Fruit fly (Drosophila melanogaster): Measurements from ENCODE around the gene Rpt3.

The Rpt3 gene

dm6 chrX:11136587-11137512, 11.9 kb downstream of the Rpt3 start, which contains the start of gene Klp10A:
Gene Klp10A, minus strand, starts transcription at chrX:11137118.
- peak; percentile 39 for TF ChIP-seq Met (GFP tag; optimal IDR thresholded peaks at IDR 0.05)
- TF ChIP-seq CG6854 (GFP tag; optimal IDR thresholded peaks at IDR 0.05) = no peak
- TF ChIP-seq fd59A (GFP tag; optimal IDR thresholded peaks at IDR 0.05) = no peak
- TF ChIP-seq CG34406 (GFP tag; optimal IDR thresholded peaks at IDR 0.05) = no peak
- no peak for TF ChIP-seq CG4318 (GFP tag; optimal IDR thresholded peaks at IDR 0.05)
- TF ChIP-seq CG8632 (GFP tag; optimal IDR thresholded peaks at IDR 0.05) = no peak
- TF ChIP-seq CG10631 (GFP tag; optimal IDR thresholded peaks at IDR 0.05) = peak; percentile 36
- TF ChIP-seq Hr38 (GFP tag; optimal IDR thresholded peaks at IDR 0.05) = no peak
- TF ChIP-seq Gug (GFP tag; IDR thresholded peaks at IDR 0.05) = no peak
- no peak for TF ChIP-seq eg (GFP tag; IDR thresholded peaks at IDR 0.05)
- TF ChIP-seq Hr39 (GFP tag; optimal IDR thresholded peaks at IDR 0.05) = peak; percentile 1
- peak; percentile 76 for TF ChIP-seq svp (GFP tag)
- TF ChIP-seq spab (GFP tag; optimal IDR thresholded peaks at IDR 0.05) = no peak
- peak; percentile 2 for TF ChIP-seq CG8319 (GFP tag; optimal IDR thresholded peaks at IDR 0.05)
- TF ChIP-seq Hr4 (GFP tag; optimal IDR thresholded peaks at IDR 0.05) = no peak
- TF ChIP-seq CG11902 (GFP tag; optimal IDR thresholded peaks at IDR 0.05) = no peak
- peak; percentile 35 for TF ChIP-seq esn (GFP tag; optimal IDR thresholded peaks at IDR 0.05)
- TF ChIP-seq CG9139 (GFP tag; optimal IDR thresholded peaks at IDR 0.05) = peak; percentile 2
- no peak for TF ChIP-seq CG1621 (tag; optimal IDR thresholded peaks at IDR 0.05)
- no peak for TF ChIP-seq dsx (GFP tag; optimal IDR thresholded peaks at IDR 0.05; ENCODE audit: poor library complexity, severe bottlenecking)
- TF ChIP-seq CG6792 (GFP tag; optimal IDR thresholded peaks at IDR 0.05) = no peak
- TF ChIP-seq salr (GFP tag; optimal IDR thresholded peaks at IDR 0.05) = no peak
- peak; percentile 48 for TF ChIP-seq lz (GFP tag; optimal IDR thresholded peaks at IDR 0.05)
- no peak for TF ChIP-seq ss (GFP tag; optimal IDR thresholded peaks at IDR 0.05)
- TF ChIP-seq CG31627 (GFP tag; optimal IDR thresholded peaks at IDR 0.05) = peak; percentile 39
- no peak for TF ChIP-seq Ets21C (GFP tag; optimal IDR thresholded peaks at IDR 0.05)
- TF ChIP-seq Sox14 (GFP tag; optimal IDR thresholded peaks at IDR 0.05) = peak; percentile 51
- no peak for TF ChIP-seq Blimp-1 (GFP tag; optimal IDR thresholded peaks at IDR 0.05)
- TF ChIP-seq vri (GFP tag; optimal IDR thresholded peaks at IDR 0.05) = peak; percentile 87
- TF ChIP-seq Eip93F (GFP tag; optimal IDR thresholded peaks at IDR 0.05) = no peak
- peak; percentile 1 for TF ChIP-seq CG11762 (GFP tag; optimal IDR thresholded peaks at IDR 0.05; ENCODE audit: insufficient read depth)
- no peak for TF ChIP-seq CG15336 (GFP tag; IDR thresholded peaks at IDR 0.05)
- TF ChIP-seq Eip78C (GFP tag) = peak; percentile 77
- peak; percentile 4 for TF ChIP-seq acj6 (GFP tag; optimal IDR thresholded peaks at IDR 0.05)
- TF ChIP-seq CG7368 (GFP tag; optimal IDR thresholded peaks at IDR 0.05) = peak; percentile 34
- no peak for TF ChIP-seq fd85E (GFP tag; optimal IDR thresholded peaks at IDR 0.05)
- TF ChIP-seq CG6163 (GFP tag; IDR thresholded peaks at IDR 0.05) = no peak
- peak; percentile 39 for TF ChIP-seq cyc (GFP tag; optimal IDR thresholded peaks at IDR 0.05)
- TF ChIP-seq CG10669 (GFP tag; optimal IDR thresholded peaks at IDR 0.05) = no peak
- no peak for TF ChIP-seq Ets96B (tag; optimal IDR thresholded peaks at IDR 0.05)
- TF ChIP-seq CG3032 (tag; optimal IDR thresholded peaks at IDR 0.05) = no peak
- TF ChIP-seq Smox (GFP tag; optimal IDR thresholded peaks at IDR 0.05) = no peak
- TF ChIP-seq Lpt (GFP tag; optimal IDR thresholded peaks at IDR 0.05) = no peak
- no peak for TF ChIP-seq CG32006 (GFP tag; optimal IDR thresholded peaks at IDR 0.05)
- TF ChIP-seq net (GFP tag; optimal IDR thresholded peaks at IDR 0.05) = no peak
- TF ChIP-seq achi (GFP tag; optimal IDR thresholded peaks at IDR 0.05) = peak; percentile 34
- peak; percentile 31 for TF ChIP-seq fkh (GFP tag; optimal IDR thresholded peaks at IDR 0.05)
- TF ChIP-seq topi (GFP tag; optimal IDR thresholded peaks at IDR 0.05) = peak; percentile 37
- TF ChIP-seq CG16779 (tag; optimal IDR thresholded peaks at IDR 0.05) = no peak
- no peak for TF ChIP-seq CG8119 (GFP tag; IDR thresholded peaks at IDR 0.05)
- no peak for TF ChIP-seq OdsH (GFP tag; optimal IDR thresholded peaks at IDR 0.05)

All from whole organism, prepupa.